Worm (Caenorhabditis elegans) whole organism, dauer: Measurements from ENCODE around the gene F44B9.2.

ENCODE experiments used
- unc-62 ChIP-seq: sonication (generic microtip); optimal IDR thresholded peaks from 2 replicates; lab custom pipeline; 2017; ENCODE audit warnings: missing biosample characterization, missing genetic modification reagents, missing genetic modification characterization

The F44B9.2 gene

DNA sequence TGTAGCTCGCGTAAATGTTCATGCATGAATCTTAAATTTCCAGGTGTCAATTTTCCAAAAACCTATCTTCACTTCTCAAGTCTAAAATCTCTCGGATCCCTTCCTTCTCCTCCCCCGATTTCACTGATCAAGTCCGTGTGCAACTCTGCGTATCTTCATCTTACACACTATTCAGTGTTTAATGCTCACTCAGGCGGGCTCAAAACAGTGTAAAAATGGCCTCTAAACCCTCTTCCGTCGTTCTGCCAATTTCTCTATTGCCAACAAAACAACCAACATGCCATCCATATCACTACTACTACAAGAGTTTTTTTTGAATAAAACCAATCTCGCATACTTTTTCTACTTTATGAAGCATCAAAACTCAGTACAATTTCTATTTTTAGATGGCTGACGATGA lies at the start of gene F44B9.2:
F44B9.2 (plus strand) TSS at position 387 of the 400 bp plus-strand sequence.
- no peak for TF ChIP-seq unc-62 (GFP tag; lab: Kevin White, UChicago)

DNA sequence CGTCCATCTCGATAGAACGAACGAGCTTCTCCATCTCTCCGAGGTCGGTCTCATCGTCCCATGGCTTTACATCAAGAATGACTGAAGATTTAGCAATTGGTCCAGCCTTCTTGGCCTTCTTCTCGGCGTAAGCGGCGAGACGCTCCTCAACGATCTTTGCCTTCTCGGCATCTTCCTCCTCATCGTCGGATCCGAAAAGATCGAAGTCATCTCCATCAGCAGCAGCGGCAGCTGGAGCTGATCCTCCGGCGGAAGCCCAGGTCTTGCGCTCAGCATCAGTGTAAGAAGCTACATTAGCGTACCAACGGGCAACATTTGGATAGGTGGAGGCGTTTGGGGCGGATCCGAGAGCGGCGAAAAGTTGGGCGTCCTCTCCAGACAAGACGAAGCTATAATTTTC lies 49.6 kb upstream of the F44B9.2 start:
- no peak for TF ChIP-seq unc-62 (GFP tag; lab: Kevin White, UChicago)

ce11 chrIII:7973201-7973767 lies 49.0 kb upstream of the F44B9.2 start, which contains the start of the genes eef-1B.1 and aco-2:
TSS of gene eef-1B.1 (minus strand) at chrIII:7973386.
TSS of gene aco-2 (plus strand) at chrIII:7973717.
- no peak for TF ChIP-seq unc-62 (GFP tag; lab: Kevin White, UChicago)

DNA sequence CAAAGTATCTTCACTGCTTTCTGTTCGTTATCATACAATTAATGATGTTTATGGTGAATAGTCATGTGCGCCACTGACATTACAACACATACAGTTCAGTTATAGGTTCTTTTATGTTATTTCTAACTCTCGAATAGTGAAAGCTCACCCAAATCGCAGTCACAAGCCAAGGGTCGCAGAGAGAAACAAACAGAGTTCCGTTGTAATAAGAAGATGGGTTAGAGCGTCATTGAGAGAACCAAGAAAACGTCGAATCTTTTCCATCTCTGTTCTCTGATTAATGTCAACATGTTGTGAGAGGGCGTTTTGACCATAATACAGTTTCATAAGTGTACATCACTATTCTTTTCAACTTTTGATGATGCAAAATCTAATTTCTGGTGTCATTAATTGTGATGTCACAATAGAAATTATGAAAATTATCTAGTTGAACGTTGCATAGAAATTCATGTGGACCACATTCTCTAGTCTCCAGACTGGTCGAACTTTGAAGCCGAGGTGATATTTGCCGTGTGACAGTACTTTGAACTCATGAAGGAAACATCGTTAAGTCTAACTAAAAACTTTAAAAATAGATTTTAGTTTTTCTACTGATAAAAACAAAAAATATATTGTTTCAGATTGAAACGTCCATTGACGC lies 48.2 kb upstream of the F44B9.2 start:
- TF ChIP-seq unc-62 (GFP tag; lab: Kevin White, UChicago) = no peak

- TF ChIP-seq unc-62 (GFP tag; lab: Kevin White, UChicago) = no peak
These were observed 45.0 kb upstream of the F44B9.2 start for ce11 chrIII:7977224-7977623.

ce11 chrIII:7977777-7978176 lies 44.5 kb upstream of the F44B9.2 start, which contains the start of gene C06G4.4:
TSS of gene C06G4.4 (minus strand) at chrIII:7977812.
- TF ChIP-seq unc-62 (GFP tag; lab: Kevin White, UChicago) = no peak

DNA sequence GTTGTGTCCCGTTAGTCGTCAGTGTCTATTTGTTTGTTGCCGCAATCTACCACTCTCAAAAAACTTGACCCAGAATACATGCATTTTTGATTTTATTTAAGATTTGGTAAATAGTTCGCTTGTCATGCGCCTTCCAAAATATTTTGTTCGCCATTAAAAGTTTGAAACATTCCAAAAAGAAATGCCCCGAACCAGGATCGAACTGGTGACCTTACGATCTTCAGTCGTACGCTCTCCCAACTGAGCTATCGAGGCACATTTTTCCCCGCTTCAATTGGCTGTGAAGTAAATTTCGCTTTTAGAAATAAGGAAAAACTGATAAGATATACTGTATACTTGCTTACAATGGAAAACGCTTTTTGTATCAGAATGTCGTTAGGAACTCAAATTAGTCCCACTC lies 44.0 kb upstream of the F44B9.2 start:
- TF ChIP-seq unc-62 (GFP tag; lab: Kevin White, UChicago) = no peak

DNA sequence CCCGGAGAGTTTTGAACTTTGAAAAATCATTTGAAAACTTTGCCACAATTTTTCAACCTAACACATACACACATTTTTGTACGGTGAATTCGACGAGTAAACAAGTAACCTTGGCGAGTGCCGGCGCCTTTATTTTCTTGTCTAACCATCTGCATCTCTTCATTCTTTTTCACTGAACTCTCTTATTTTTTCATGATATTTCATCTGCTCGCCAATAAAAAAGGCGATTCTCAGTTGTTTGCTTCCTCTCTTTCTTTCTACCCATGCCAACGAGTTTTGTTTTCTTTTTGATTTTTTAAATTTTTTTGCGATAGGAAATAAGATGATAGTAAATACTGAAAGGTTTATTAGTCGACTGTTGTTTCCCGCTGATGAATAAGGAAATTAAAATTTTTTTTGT lies 43.5 kb upstream of the F44B9.2 start:
- no peak for TF ChIP-seq unc-62 (GFP tag; lab: Kevin White, UChicago)

ce11 chrIII:7979659-7980058 lies 42.6 kb upstream of the F44B9.2 start, which contains the start of gene clp-1:
TSS of gene clp-1 (plus strand) at chrIII:7979959.
- TF ChIP-seq unc-62 (GFP tag; lab: Kevin White, UChicago) = no peak

- no peak for TF ChIP-seq unc-62 (GFP tag; lab: Kevin White, UChicago)
These were observed 41.0 kb upstream of the F44B9.2 start for ce11 chrIII:7981233-7981632.

ce11 chrIII:7981938-7982337 lies 40.3 kb upstream of the F44B9.2 start:
- no peak for TF ChIP-seq unc-62 (GFP tag; lab: Kevin White, UChicago)

DNA sequence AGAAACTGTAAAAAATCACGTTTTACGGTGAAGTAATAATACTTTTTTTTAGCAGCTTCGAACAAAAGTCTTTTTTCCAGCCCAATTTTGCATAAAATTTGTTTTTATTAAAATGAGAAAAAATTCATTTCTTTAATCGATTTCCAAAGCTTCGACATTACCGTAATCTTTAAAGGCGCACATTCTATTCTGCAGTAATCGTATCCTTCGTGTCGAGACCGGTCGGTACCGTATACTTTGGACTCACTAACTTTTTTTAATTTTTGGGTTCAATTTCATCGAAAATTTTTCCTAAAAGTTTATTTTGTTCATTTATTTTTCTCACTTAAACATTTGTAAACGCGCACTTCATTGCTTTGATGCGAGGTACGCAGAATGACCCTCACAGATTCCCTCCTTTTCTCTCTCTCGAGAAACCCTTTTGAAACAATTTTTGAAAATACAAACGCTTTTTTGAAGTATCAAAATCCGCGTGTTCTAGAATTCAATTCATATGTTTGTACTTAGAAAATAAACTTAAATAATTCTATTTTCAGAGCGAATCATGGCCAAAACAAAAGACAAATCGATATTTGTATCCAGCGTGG lies 35.6 kb upstream of the F44B9.2 start, which contains the start of gene hrpk-2:
hrpk-2 (plus strand) TSS at position 537 of the 587 bp plus-strand sequence.
- no peak for TF ChIP-seq unc-62 (GFP tag; lab: Kevin White, UChicago)

- no peak for TF ChIP-seq unc-62 (GFP tag; lab: Kevin White, UChicago)
These were observed 25.9 kb upstream of the F44B9.2 start, which contains the start of gene npr-17 for ce11 chrIII:7996353-7996752. TSS of gene npr-17 (minus strand) at chrIII:7996453.

DNA sequence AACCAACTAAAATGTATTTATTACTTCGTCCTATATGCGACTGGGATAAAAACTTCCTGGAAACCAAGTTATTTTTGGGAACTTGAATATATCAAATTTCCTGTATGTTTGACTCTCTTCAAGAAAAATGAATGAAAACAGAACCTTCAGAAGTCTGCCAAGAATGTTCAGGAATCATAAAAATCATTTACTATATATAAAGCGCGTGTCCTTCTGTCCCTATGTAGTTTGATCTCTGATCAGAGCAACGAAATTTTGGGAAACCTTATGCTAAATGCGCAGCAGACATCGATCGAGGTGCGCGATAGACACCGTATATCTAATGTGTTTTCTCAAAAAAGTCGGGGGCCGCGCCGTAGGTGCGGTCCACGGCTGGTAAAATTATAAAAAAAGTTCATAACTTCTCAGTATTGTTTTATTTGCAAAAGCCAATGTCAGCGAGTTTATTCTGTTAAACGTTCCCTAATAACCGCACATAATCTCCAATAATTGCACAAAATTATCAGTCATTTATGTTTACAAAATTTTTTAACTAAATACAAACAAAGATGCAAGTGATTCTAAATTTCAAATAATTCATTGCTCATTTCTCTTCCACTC lies 24.7 kb upstream of the F44B9.2 start:
- TF ChIP-seq unc-62 (GFP tag; lab: Kevin White, UChicago) = no peak

DNA sequence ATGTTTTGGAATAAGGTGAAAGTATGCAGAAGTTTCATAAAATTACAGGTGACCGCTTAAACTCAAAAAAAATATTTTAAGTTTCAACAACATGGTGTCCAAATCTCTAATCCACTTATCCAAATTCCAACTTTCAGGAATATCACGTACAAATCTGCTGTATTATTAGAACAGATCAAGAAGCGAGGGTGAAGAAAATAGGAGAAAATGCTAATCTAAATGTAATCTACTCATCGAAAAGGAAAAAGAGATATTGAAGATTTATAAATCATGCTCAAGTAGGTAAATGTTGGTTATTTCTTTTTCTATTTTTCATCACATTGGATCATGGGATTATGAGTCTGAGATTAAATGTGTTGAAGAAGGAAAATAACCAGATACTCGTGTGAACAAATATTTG lies 20.7 kb upstream of the F44B9.2 start:
- no peak for TF ChIP-seq unc-62 (GFP tag; lab: Kevin White, UChicago)

ce11 chrIII:8004091-8004490 lies 18.2 kb upstream of the F44B9.2 start, which contains the start of gene C06G4.6:
TSS of gene C06G4.6 (plus strand) at chrIII:8004391.
- no peak for TF ChIP-seq unc-62 (GFP tag; lab: Kevin White, UChicago)
